Fruit fly (Drosophila melanogaster) Kc167 (cell line): Measurements from ENCODE around the gene SmydA-8.

Source experiments
- Myc ChIP-seq: fragments of >200 bp; optimal IDR thresholded peaks from 2 replicates; lab custom pipeline; 2017; ENCODE audit warnings: missing external identifiers
- Sin3A ChIP-seq: fragments of >200 bp; optimal IDR thresholded peaks from 2 replicates; lab custom pipeline; 2018; ENCODE audit warnings: missing external identifiers
- h ChIP-seq: fragments of >200 bp; optimal IDR thresholded peaks from 3 replicates; lab custom pipeline; 2018; ENCODE audit warnings: missing external identifiers
- insv ChIP-seq: fragments of >200 bp; optimal IDR thresholded peaks from 3 replicates; lab custom pipeline; 2018; ENCODE audit warnings: missing external identifiers
- psq ChIP-seq: fragments of >200 bp; optimal IDR thresholded peaks from 2 replicates; lab custom pipeline; 2017; ENCODE audit warnings: missing external identifiers
- ttk ChIP-seq: sonication (Bioruptor generic); optimal IDR thresholded peaks from 2 replicates; lab custom pipeline; 2017; ENCODE audit warnings: missing external identifiers

Gene SmydA-8

DNA sequence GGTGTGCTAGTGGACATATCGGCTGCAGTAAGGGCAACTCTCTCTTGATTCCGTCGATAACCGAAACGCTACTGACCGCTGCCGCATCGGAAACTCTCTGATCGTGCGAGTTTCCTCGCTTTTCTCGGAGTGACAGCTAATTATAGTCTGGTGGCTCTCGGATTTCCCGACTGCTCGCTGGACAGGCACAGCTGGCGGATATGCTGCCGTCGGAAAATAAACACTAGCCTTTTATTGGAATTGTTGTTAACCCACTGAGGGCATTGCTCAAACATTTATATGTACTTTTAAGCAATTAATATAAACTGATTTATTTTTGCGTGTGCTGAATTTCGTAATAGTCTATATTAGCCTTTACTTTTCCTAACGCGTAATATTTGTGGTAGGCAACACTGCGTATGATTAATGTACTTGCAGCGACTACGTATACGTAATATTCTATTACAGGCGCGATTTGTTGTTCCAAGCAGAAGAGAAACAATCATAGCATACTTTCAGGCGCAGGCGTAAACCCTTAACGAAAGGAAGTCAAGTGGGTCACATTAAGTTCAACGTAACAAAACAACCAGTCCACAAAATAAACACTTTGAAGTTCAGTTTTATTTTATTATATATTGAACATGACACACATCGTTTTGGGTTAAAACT is at the start of gene SmydA-8:
TSS of gene SmydA-8 (minus strand) at position 51 of the 648 bp plus-strand sequence.
- no peak for TF ChIP-seq psq (lab: Kevin White, UChicago)
- TF ChIP-seq Sin3A (lab: Kevin White, UChicago): no peak
- no peak for TF ChIP-seq ttk
- no peak for TF ChIP-seq h (lab: Kevin White, UChicago)

DNA sequence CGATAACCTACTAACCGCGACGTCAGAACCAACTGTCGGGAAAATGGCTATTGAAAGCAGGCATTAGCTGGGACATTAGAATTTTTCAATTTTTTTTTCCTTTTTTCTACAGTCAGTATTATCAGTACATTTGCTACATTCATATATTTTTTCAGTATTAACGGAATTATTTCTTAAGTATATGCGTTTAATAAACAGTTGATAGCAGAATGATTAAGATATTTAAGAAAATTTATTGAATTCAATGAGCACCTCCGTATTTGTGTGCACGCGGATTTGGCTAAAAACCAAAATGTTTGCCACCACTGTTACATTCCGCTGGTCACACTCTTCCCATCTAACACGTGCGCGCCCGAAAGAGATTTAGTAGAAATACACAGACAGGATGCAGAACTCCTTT is 48.9 kb upstream of the SmydA-8 start, which contains the start of the genes temp and CG3071:
TSS of gene temp (minus strand) at position 5 of the 400 bp plus-strand sequence.
TSS of gene CG3071 (plus strand) at position 327 of the 400 bp plus-strand sequence.
- TF ChIP-seq Myc (lab: Kevin White, UChicago) (no peak), h (lab: Kevin White, UChicago) (no peak), psq (lab: Kevin White, UChicago) (no peak), ttk (no peak), Sin3A (lab: Kevin White, UChicago) (no peak), insv (lab: Kevin White, UChicago) (no peak)

DNA sequence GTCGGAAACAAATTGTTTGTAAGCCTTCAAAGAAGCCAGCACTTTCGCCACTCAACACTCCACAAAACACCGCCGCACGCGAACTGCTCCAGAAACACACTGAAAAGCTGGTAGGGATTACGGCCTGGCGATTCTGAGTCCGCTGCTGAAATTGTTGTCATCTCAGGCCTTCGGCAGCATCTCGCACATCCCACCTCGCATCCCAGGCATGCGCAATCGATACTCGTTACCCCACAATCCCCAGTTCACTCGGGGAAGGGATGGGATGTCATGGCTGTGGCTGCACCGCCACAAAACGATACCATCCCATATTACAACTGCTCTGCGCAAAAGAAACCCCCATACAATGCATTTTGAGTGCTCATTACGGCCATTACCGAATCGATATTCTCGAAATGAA is 46.2 kb upstream of the SmydA-8 start, which contains the start of gene CG3078:
TSS of gene CG3078 (minus strand) at position 101 of the 400 bp plus-strand sequence.
- TF ChIP-seq psq (lab: Kevin White, UChicago) (no peak), ttk (no peak), h (lab: Kevin White, UChicago) (no peak), insv (lab: Kevin White, UChicago) (no peak), Sin3A (lab: Kevin White, UChicago) (no peak), Myc (lab: Kevin White, UChicago) (no peak)

DNA sequence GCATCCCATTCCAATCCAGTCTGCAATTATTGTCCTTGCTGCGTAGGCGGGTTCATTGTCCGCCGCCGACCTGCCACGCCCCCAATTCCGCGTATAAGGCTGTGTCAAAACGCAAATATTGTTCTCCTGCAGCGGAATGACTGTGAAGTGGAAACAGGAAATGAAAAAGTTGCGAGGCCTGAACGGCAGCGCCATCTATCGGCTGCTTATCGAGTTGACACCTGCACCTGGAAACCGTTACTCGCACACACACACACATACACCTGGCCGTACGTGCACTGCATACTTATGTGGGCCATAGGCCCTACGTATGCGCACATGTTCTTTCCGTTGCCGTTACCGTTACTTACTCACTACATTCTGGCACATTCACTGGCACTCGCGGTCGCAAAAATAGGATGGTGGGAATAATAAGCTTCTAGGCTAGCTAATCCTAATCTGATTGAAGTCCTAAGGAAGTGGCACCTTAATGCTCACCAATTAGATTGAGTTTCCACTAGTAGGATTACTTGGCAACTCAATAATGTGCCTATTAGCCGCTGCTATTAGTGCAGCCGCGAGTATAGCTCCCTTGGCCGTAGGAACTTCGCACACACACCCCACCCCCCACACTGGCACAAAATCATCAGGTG is 45.1 kb upstream of the SmydA-8 start:
- TF ChIP-seq Myc (lab: Kevin White, UChicago) (no peak), insv (lab: Kevin White, UChicago) (no peak), psq (lab: Kevin White, UChicago) (no peak), h (lab: Kevin White, UChicago) (no peak)

DNA sequence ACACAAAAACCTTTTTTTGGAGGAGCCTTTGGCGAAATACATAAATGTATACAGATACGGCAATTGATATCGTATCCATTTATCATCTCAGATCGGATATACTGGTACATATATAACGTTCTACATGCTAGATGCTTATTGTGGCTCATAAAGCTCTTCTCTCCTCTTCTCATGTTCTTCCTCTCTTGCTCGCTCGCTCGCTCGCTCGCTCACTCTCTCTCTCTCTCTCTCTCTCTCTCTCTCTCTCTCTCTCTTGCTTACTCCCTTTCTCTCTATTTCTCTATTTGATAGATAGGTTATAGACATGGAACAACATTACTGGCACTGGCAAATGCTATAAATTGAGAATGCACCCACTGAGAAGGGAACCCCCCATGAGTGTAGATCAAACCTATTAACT is 41.4 kb upstream of the SmydA-8 start:
- no peak for TF ChIP-seq Myc (lab: Kevin White, UChicago)
- no peak for TF ChIP-seq Sin3A (lab: Kevin White, UChicago)
- no peak for TF ChIP-seq h (lab: Kevin White, UChicago)
- no peak for TF ChIP-seq ttk
- TF ChIP-seq insv (lab: Kevin White, UChicago): no peak
- TF ChIP-seq psq (lab: Kevin White, UChicago): no peak

DNA sequence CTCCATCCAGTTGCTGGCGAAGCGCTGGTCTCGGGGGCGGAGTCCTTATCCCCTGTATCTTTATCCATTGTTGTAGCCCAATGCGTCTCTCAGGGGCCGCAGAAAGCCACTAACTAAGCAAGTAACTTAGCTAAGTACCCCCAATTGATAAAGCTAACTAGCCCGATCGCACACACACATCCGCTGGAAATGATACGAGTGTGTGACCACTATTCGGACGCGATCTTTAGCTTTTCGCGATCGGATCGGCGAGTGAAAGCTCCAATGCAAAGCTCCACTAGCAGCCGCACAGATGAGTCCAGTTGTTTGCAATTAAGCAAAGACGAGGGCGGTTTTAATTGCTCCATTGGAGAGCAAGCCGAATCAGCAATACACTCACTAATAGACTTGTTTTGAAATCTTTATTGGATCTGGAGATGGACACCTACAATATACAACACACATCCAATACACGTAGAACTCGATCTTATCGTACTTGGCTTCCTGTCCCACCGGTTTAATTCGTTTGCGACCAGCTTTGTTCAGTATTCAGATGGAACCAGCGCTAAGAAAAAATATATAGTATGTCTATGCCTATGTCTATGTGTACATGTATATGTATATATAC is 40.5 kb upstream of the SmydA-8 start, which contains the start of gene CG3091:
TSS of gene CG3091 (minus strand) at position 178 of the 607 bp plus-strand sequence.
- no peak for TF ChIP-seq h (lab: Kevin White, UChicago)
- TF ChIP-seq Sin3A (lab: Kevin White, UChicago): no peak
- no peak for TF ChIP-seq Myc (lab: Kevin White, UChicago)
- TF ChIP-seq ttk: no peak
- TF ChIP-seq psq (lab: Kevin White, UChicago): no peak
- no peak for TF ChIP-seq insv (lab: Kevin White, UChicago)

DNA sequence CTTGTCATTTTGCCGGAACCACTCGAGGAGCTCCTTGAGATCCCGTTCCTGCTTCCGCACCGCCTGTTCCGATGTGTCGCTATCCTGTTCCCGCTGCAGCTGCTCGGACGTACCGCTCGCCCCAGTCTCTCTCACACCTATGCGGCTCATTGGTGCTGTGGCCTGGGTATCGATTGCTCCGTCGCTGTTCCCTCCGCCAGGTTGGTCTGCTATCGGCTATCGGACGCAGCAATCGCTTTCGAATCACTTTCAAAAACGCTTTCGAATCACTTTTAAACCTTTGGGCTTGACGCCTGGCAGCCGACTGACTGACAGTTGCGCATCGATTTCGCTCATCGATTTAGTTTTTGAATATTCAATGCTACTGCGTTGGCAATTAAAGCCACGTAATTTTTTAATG is 38.1 kb upstream of the SmydA-8 start, which contains the start of gene CG3191:
TSS of gene CG3191 (minus strand) at position 306 of the 400 bp plus-strand sequence.
- no peak for TF ChIP-seq Myc (lab: Kevin White, UChicago)
- TF ChIP-seq ttk: no peak
- TF ChIP-seq insv (lab: Kevin White, UChicago): no peak

DNA sequence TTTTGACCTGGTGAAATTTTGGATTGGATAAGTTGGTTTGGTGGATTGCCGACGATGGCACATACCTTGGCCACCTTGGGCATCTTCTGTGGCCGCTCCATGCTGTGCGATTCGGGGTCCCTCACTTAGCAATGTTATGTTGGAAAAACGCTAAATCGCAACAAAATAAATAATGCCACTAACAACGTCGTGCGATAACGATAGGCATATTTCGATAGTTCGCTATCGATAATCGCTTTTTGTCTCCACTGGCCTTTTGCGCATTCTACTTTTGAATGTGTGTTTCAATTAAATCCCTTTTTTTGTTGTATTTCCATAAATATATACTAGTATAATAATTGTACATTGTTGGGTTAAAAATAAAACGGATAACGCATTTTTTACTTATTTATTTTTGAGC is 36.2 kb upstream of the SmydA-8 start, which contains the start of gene crn:
TSS of gene crn (minus strand) at position 221 of the 400 bp plus-strand sequence.
- TF ChIP-seq Myc (lab: Kevin White, UChicago) (no peak), h (lab: Kevin White, UChicago) (no peak), insv (lab: Kevin White, UChicago) (no peak), psq (lab: Kevin White, UChicago) (no peak), Sin3A (lab: Kevin White, UChicago) (no peak), ttk (no peak)

DNA sequence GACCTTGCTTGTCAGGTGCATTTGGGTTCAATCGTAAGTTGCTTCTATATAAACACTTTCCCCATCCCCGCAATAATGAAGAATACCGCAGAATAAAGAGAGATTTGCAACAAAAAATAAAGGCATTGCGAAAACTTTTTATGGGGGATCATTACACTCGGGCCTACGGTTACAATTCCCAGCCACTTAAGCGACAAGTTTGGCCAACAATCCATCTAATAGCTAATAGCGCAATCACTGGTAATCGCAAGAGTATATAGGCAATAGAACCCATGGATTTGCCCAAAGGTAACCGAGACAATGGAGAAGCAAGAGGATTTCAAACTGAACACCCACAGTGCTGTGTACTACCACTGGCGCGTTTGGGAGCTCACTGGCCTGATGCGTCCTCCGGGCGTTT is 32.3 kb upstream of the SmydA-8 start, which contains the start of gene Or2a:
TSS of gene Or2a (plus strand) at position 301 of the 400 bp plus-strand sequence.
- TF ChIP-seq Myc (lab: Kevin White, UChicago) (no peak), psq (lab: Kevin White, UChicago) (no peak), ttk (no peak), insv (lab: Kevin White, UChicago) (no peak), h (lab: Kevin White, UChicago) (no peak), Sin3A (lab: Kevin White, UChicago) (no peak)

DNA sequence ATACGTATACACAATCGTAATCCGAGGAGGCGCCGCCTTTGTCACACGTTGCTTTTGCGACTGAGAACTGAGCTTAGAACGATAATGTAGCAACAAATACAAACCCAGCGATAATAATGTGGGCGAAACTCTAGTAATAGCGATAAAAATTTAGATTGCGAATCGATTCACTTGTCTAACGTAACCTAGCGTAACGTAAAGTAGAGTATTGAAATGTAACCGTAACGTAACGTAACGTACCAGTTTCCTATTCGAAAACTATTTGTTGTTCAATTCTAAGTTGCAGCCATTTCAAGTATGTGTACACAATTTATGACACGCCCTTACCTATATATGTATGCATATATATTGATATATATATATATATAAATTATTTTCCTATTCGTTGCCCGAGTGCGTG is 31.1 kb upstream of the SmydA-8 start:
- no peak for TF ChIP-seq Myc (lab: Kevin White, UChicago)
- TF ChIP-seq psq (lab: Kevin White, UChicago): no peak
- no peak for TF ChIP-seq Sin3A (lab: Kevin White, UChicago)
- no peak for TF ChIP-seq insv (lab: Kevin White, UChicago)
- no peak for TF ChIP-seq ttk
- TF ChIP-seq h (lab: Kevin White, UChicago): no peak

DNA sequence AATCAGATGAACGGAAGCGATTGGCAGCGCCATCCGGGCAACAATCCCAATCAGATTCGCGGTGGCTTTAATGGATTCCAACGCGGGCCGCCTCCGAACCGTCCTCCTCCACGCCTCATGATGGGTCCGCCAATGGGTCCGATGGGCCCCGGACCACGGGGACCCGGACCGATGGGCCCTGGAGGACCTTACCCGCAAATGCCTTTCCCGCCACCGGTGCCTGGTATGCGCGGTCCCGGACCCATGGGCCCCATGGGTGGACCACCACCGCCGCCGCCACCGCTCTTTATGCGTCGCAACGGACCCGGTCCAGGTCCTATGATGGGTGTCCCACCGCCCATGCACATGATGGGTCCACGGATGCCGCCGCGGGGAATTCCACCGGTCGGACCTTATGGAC is 29.3 kb upstream of the SmydA-8 start:
- TF ChIP-seq Myc (lab: Kevin White, UChicago): no peak
- no peak for TF ChIP-seq ttk
- no peak for TF ChIP-seq h (lab: Kevin White, UChicago)
- TF ChIP-seq psq (lab: Kevin White, UChicago): no peak
- TF ChIP-seq insv (lab: Kevin White, UChicago): no peak
- TF ChIP-seq Sin3A (lab: Kevin White, UChicago): no peak
